Fruit fly (Drosophila melanogaster): ENCODE measurements around the gene hid.

The hid gene

DNA sequence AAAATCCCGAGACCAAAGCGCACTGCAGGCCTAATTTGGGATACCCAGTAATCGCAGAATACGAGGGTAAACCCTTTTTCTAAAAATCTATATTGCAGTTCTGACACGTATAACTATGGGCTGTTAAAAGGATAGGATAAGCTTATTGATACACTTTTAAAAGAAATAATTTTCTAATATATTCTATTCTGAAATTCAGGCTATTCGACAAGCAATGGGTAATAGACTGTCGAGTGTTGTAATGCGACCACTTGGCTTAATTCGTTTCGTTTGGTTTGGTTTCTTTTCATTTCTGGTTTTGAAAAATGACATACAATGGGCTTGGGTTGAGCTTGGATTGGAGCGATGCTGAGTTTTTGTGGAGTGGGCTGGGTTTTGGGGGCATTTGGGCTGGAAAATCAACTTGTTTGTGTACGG is 26.8 kb upstream of the hid start (continued):
- peak; percentile 76 for TF ChIP-seq al (GFP tag; IDR thresholded peaks at IDR 0.05)
- peak; percentile 61 for TF ChIP-seq CG30431 (GFP tag; optimal IDR thresholded peaks at IDR 0.05)
- peak; percentile 55 for TF ChIP-seq CG12769 (tag; optimal IDR thresholded peaks at IDR 0.05)
- no peak for TF ChIP-seq Dref (GFP tag; IDR thresholded peaks at IDR 0.05)
- peak; percentile 72; the same call in 1 of the 2 replicates for TF ChIP-seq rib (GFP tag; IDR thresholded peaks at IDR 0.05)
- peak; percentile 46; the same call in 1 of the 2 replicates for TF ChIP-seq CG10321 (GFP tag; IDR thresholded peaks at IDR 0.05)
- TF ChIP-seq CG12236 (GFP tag; optimal IDR thresholded peaks at IDR 0.05) = no peak
- no peak for TF ChIP-seq Myb (GFP tag; optimal IDR thresholded peaks at IDR 0.05)
- TF ChIP-seq usp (GFP tag; optimal IDR thresholded peaks at IDR 0.05) = no peak
- peak; percentile 66; the same call in 1 of the 2 replicates for TF ChIP-seq dati (GFP tag; IDR thresholded peaks at IDR 0.05)
- peak; percentile 90 for TF ChIP-seq H2.0 (GFP tag; IDR thresholded peaks at IDR 0.05)
- TF ChIP-seq Xbp1 (GFP tag; optimal IDR thresholded peaks at IDR 0.05) = peak; percentile 75
- TF ChIP-seq scrt (GFP tag; optimal IDR thresholded peaks at IDR 0.05) = peak; percentile 18
- no peak for TF ChIP-seq CG6791 (GFP tag; IDR thresholded peaks at IDR 0.05; ENCODE audit: partially characterized antibody)
- no peak for TF ChIP-seq fu2 (GFP tag; optimal IDR thresholded peaks at IDR 0.05)
- peak; percentile 63 for TF ChIP-seq Atf-2 (GFP tag; optimal IDR thresholded peaks at IDR 0.05)
- TF ChIP-seq CG8290 (GFP tag; optimal IDR thresholded peaks at IDR 0.05) = peak; percentile 28
- no peak for TF ChIP-seq CG8290 (tag; optimal IDR thresholded peaks at IDR 0.05)
- TF ChIP-seq sr (GFP tag; IDR thresholded peaks at IDR 0.05) = no peak; the same call in 2 of the 3 replicates
- TF ChIP-seq Nf-YC (tag; optimal IDR thresholded peaks at IDR 0.05) = peak; percentile 23
- no peak for TF ChIP-seq zf30C (GFP tag; optimal IDR thresholded peaks at IDR 0.05)
- TF ChIP-seq Atf6 (GFP tag; IDR thresholded peaks at IDR 0.05) = peak; percentile 85; the same call in 1 of the 2 replicates
- peak; percentile 28 for TF ChIP-seq CG15073 (GFP tag; optimal IDR thresholded peaks at IDR 0.05)
- TF ChIP-seq pum (GFP tag; optimal IDR thresholded peaks at IDR 0.05) = peak; percentile 59
- peak in 1 of 3 experiments; percentile 63 for TF ChIP-seq lola (GFP tag; optimal IDR thresholded peaks at IDR 0.05)
- TF ChIP-seq BtbVII (GFP tag; optimal IDR thresholded peaks at IDR 0.05) = peak; percentile 15
- no peak for TF ChIP-seq ftz-f1 (GFP tag; optimal IDR thresholded peaks at IDR 0.05)
- TF ChIP-seq CG7963 (GFP tag; IDR thresholded peaks at IDR 0.05; ENCODE audit: partially characterized antibody) = no peak
- peak; percentile 94 for TF ChIP-seq Ptx1 (GFP tag; IDR thresholded peaks at IDR 0.05)
- TF ChIP-seq crc (GFP tag; optimal IDR thresholded peaks at IDR 0.05) = peak; percentile 25
- TF ChIP-seq caup (GFP tag; optimal IDR thresholded peaks at IDR 0.05; ENCODE audit: severe bottlenecking) = peak; percentile 46
- TF ChIP-seq zfh1 (GFP tag; IDR thresholded peaks at IDR 0.05) = peak; percentile 94
- TF ChIP-seq CG1233 (GFP tag; optimal IDR thresholded peaks at IDR 0.05) = peak; percentile 63
- peak; percentile 48; the same call in 1 of the 2 replicates for TF ChIP-seq GATAe (GFP tag; conservative IDR thresholded peaks at IDR 0.05)
- peak; percentile 17 for TF ChIP-seq kah (GFP tag; optimal IDR thresholded peaks at IDR 0.05)
- no peak for TF ChIP-seq corto (GFP tag; optimal IDR thresholded peaks at IDR 0.05)
- TF ChIP-seq CG32767 (GFP tag; IDR thresholded peaks at IDR 0.05) = peak; percentile 94
- TF ChIP-seq CG9215 (GFP tag; IDR thresholded peaks at IDR 0.05) = no peak; the same call in none of the 2 replicates
- peak; percentile 29 for TF ChIP-seq Deaf1 (tag; optimal IDR thresholded peaks at IDR 0.05)
- peak; percentile 57 for TF ChIP-seq CG12942 (GFP tag; optimal IDR thresholded peaks at IDR 0.05)
- TF ChIP-seq tup (GFP tag; optimal IDR thresholded peaks at IDR 0.05) = peak; percentile 31
- peak; percentile 85 for TF ChIP-seq CG30403 (GFP tag; optimal IDR thresholded peaks at IDR 0.05)
- no peak for TF ChIP-seq CG10565 (GFP tag; optimal IDR thresholded peaks at IDR 0.05)
- peak; percentile 92 for TF ChIP-seq sens (GFP tag)
- TF ChIP-seq tx (GFP tag; optimal IDR thresholded peaks at IDR 0.05) = peak; percentile 48
- TF ChIP-seq CG10979 (tag; optimal IDR thresholded peaks at IDR 0.05) = peak; percentile 81
- no peak for TF ChIP-seq cad (GFP tag; optimal IDR thresholded peaks at IDR 0.05)
- TF ChIP-seq Meics (GFP tag; optimal IDR thresholded peaks at IDR 0.05) = peak; percentile 64
- TF ChIP-seq CG18764 (GFP tag; optimal IDR thresholded peaks at IDR 0.05) = peak; percentile 55
- TF ChIP-seq org-1 (GFP tag; optimal IDR thresholded peaks at IDR 0.05) = peak; percentile 69
- TF ChIP-seq da (GFP tag; optimal IDR thresholded peaks at IDR 0.05) = no peak
- TF ChIP-seq gcm2 (GFP tag; optimal IDR thresholded peaks at IDR 0.05) = peak; percentile 69

All from whole organism, embryonic.